Fruit fly (Drosophila melanogaster) whole organism, embryonic: ENCODE results near the gene CG45073.

ENCODE experiments used
- CG11696 ChIP-seq: fragments of 200-800 bp; sonication (Bioruptor generic); IDR thresholded peaks from 2 replicates; pipeline ENCODE4 v1.3.6; 2022; ENCODE audit warnings: missing biosample characterization, missing genetic modification characterization
- CG3065 ChIP-seq: fragments of 200-800 bp; sonication (Bioruptor generic); optimal IDR thresholded peaks from 2 replicates; lab custom pipeline; 2016; ENCODE audit warnings: missing biosample characterization, missing genetic modification characterization
- CG8478 ChIP-seq: fragments of >200 bp; optimal IDR thresholded peaks from 2 replicates; lab custom pipeline; 2018
- GATAe ChIP-seq: fragments of 200-800 bp; sonication (Bioruptor generic); conservative IDR thresholded peaks from 2 replicates; pipeline ENCODE4 v1.3.6; 2022; ENCODE audit warnings: missing biosample characterization, missing genetic modification characterization
- fd3F ChIP-seq: fragments of 200-800 bp; sonication (Bioruptor generic); optimal IDR thresholded peaks from 2 replicates; lab custom pipeline; 2018; ENCODE audit warnings: missing biosample characterization, mild to moderate bottlenecking, missing genetic modification characterization, moderate library complexity
- mam ChIP-seq: fragments of 200-800 bp; sonication (Bioruptor generic); optimal IDR thresholded peaks from 3 replicates; lab custom pipeline; 2016; ENCODE audit warnings: missing biosample characterization, missing genetic modification characterization
- zf30C ChIP-seq: fragments of 200-800 bp; sonication (Bioruptor generic); optimal IDR thresholded peaks from 3 replicates; lab custom pipeline; 2018; ENCODE audit warnings: missing biosample characterization, mild to moderate bottlenecking, missing genetic modification characterization

DNA sequence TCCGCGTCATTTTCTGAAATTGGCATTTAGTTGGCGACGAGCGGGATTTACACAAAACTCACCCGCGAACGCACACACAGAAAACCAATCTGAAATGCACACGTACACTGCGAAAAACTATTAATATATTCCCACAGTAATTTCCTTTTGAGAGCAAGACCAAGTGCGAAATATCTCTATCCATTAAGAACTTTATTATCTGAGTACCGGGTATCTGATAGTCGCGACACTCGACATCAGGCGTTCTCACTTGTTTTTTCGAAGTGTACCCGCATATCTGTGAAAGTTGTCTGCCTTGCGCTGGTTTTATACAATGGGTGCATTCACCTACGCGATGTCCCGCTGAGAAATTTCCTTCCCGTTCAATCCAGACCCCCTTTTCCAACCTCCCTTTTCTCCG lies 48.4 kb downstream of the CG45073 start:
- TF ChIP-seq mam (GFP tag; lab: Kevin White, UChicago): no peak
- TF ChIP-seq fd3F (GFP tag; lab: Kevin White, UChicago): no peak
- TF ChIP-seq GATAe: no peak
- no peak for TF ChIP-seq CG11696 (GFP tag; lab: Robert Waterston, UW)
- TF ChIP-seq CG8478 (lab: Kevin White, UChicago): no peak
- TF ChIP-seq zf30C (GFP tag; lab: Kevin White, UChicago): no peak
- no peak for TF ChIP-seq CG3065 (GFP tag; lab: Kevin White, UChicago)
